Worm (Caenorhabditis elegans) whole organism, late embryonic: ENCODE results near the gene grsp-3.

Source experiments
- C08G9.2 ChIP-seq: sonication (generic microtip); optimal IDR thresholded peaks from 2 replicates; lab custom pipeline; 2016; ENCODE audit warnings: mild to moderate bottlenecking, missing genetic modification characterization, moderate library complexity, missing compliant biosample characterization
- F13H6.1 ChIP-seq: sonication (generic microtip); optimal IDR thresholded peaks from 2 replicates; lab custom pipeline; 2016; ENCODE audit warnings: missing genetic modification characterization, missing compliant biosample characterization
- K09A11.1 ChIP-seq: sonication (generic microtip); optimal IDR thresholded peaks from 2 replicates; lab custom pipeline; 2017; ENCODE audit warnings: antibody characterized with exemption, mild to moderate bottlenecking, missing genetic modification characterization, missing compliant biosample characterization; ENCODE audit not compliant: insufficient read depth
- Y22D7AL.16 ChIP-seq: sonication (generic microtip); optimal IDR thresholded peaks from 2 replicates; lab custom pipeline; 2016; ENCODE audit warnings: missing genetic modification characterization, missing compliant biosample characterization
- ahr-1 ChIP-seq: sonication (generic microtip); optimal IDR thresholded peaks from 2 replicates; lab custom pipeline; 2016; ENCODE audit warnings: missing genetic modification characterization, missing compliant biosample characterization
- ama-1 ChIP-seq: fragments of 150-350 bp; optimal IDR thresholded peaks from 2 replicates; lab custom pipeline; 2014
- ceh-18 ChIP-seq: sonication (generic microtip); optimal IDR thresholded peaks from 2 replicates; lab custom pipeline; 2016; ENCODE audit warnings: missing genetic modification characterization, missing compliant biosample characterization
- ceh-19 ChIP-seq: fragments of 200-800 bp; sonication (Bioruptor generic); optimal IDR thresholded peaks from 2 replicates; lab custom pipeline; 2018; ENCODE audit warnings: mild to moderate bottlenecking, missing genetic modification characterization, missing compliant biosample characterization
- ceh-2 ChIP-seq: sonication (generic microtip); optimal IDR thresholded peaks from 2 replicates; lab custom pipeline; 2016; ENCODE audit warnings: missing genotype, missing genetic modification characterization, missing compliant biosample characterization
- ceh-22 ChIP-seq: sonication (generic microtip); optimal IDR thresholded peaks from 2 replicates; lab custom pipeline; 2017; ENCODE audit warnings: missing biosample characterization, missing genetic modification characterization
- ceh-24 ChIP-seq: sonication (generic microtip); optimal IDR thresholded peaks from 2 replicates; lab custom pipeline; 2016; ENCODE audit warnings: mild to moderate bottlenecking, missing genetic modification characterization, missing compliant biosample characterization
- ceh-30 ChIP-seq: fragments of 150-350 bp; optimal IDR thresholded peaks from 2 replicates; lab custom pipeline; 2014; ENCODE audit warnings: missing biosample characterization, missing genetic modification characterization
- ceh-31 ChIP-seq: sonication (generic microtip); optimal IDR thresholded peaks from 2 replicates; lab custom pipeline; 2016; ENCODE audit warnings: missing genetic modification characterization, missing compliant biosample characterization
- ceh-34 ChIP-seq: sonication (generic microtip); optimal IDR thresholded peaks from 2 replicates; lab custom pipeline; 2016; ENCODE audit warnings: mild to moderate bottlenecking, missing genetic modification characterization, missing compliant biosample characterization
- ceh-45 ChIP-seq: fragments of 200-800 bp; sonication (Bioruptor generic); IDR thresholded peaks from 2 replicates; pipeline ENCODE4 v1.3.6; 2022; ENCODE audit warnings: missing genetic modification reagents, missing genetic modification characterization, missing compliant biosample characterization
- dmd-4 ChIP-seq: sonication (generic microtip); optimal IDR thresholded peaks from 2 replicates; lab custom pipeline; 2016; ENCODE audit warnings: borderline replicate concordance, missing genetic modification characterization, missing compliant biosample characterization
- dve-1 ChIP-seq: sonication (generic microtip); optimal IDR thresholded peaks from 2 replicates; lab custom pipeline; 2017; ENCODE audit warnings: antibody characterized with exemption, mild to moderate bottlenecking, missing genetic modification characterization, missing compliant biosample characterization
- elt-2 ChIP-seq: sonication (generic microtip); optimal IDR thresholded peaks from 2 replicates; lab custom pipeline; 2016; ENCODE audit warnings: missing genetic modification reagents, missing genetic modification characterization, missing compliant biosample characterization
- elt-4 ChIP-seq: sonication (generic microtip); optimal IDR thresholded peaks from 2 replicates; lab custom pipeline; 2016; ENCODE audit warnings: missing genetic modification characterization, missing compliant biosample characterization
- eyg-1 ChIP-seq: sonication (generic microtip); optimal IDR thresholded peaks from 2 replicates; lab custom pipeline; 2016; ENCODE audit warnings: missing genotype, missing genetic modification characterization, missing compliant biosample characterization
- fax-1 ChIP-seq: sonication (generic microtip); optimal IDR thresholded peaks from 2 replicates; lab custom pipeline; 2016; ENCODE audit warnings: missing genotype, missing genetic modification characterization, missing compliant biosample characterization
- fkh-10 ChIP-seq: fragments of 150-350 bp; optimal IDR thresholded peaks from 2 replicates; lab custom pipeline; 2014; ENCODE audit warnings: missing biosample characterization, missing genetic modification reagents, missing genetic modification characterization
- fkh-6 ChIP-seq: sonication (generic microtip); optimal IDR thresholded peaks from 2 replicates; lab custom pipeline; 2016; ENCODE audit warnings: missing genetic modification characterization, missing compliant biosample characterization
- gmeb-2 ChIP-seq: sonication (generic microtip); optimal IDR thresholded peaks from 2 replicates; lab custom pipeline; 2016; ENCODE audit warnings: missing genetic modification characterization, inconsistent platforms, missing compliant biosample characterization
- hlh-13 ChIP-seq: fragments of 200-800 bp; sonication (Bioruptor generic); optimal IDR thresholded peaks from 2 replicates; lab custom pipeline; 2018; ENCODE audit warnings: mild to moderate bottlenecking, missing genetic modification characterization, missing compliant biosample characterization
- hlh-15 ChIP-seq: sonication (generic microtip); optimal IDR thresholded peaks from 2 replicates; lab custom pipeline; 2016; ENCODE audit warnings: missing genetic modification characterization, missing compliant biosample characterization
- hlh-30 ChIP-seq: sonication (generic microtip); optimal IDR thresholded peaks from 2 replicates; lab custom pipeline; 2017; ENCODE audit warnings: antibody characterized with exemption, missing genetic modification characterization, missing compliant biosample characterization; ENCODE audit not compliant: insufficient read depth
- hlh-6 ChIP-seq: sonication (generic microtip); optimal IDR thresholded peaks from 2 replicates; lab custom pipeline; 2016; ENCODE audit warnings: missing genotype, missing genetic modification characterization, missing compliant biosample characterization
- madf-2 ChIP-seq: sonication (generic microtip); optimal IDR thresholded peaks from 2 replicates; lab custom pipeline; 2017; ENCODE audit warnings: missing genetic modification characterization, missing compliant biosample characterization
- mec-3 ChIP-seq: sonication (generic microtip); optimal IDR thresholded peaks from 2 replicates; lab custom pipeline; 2016; ENCODE audit warnings: borderline replicate concordance, missing genetic modification characterization, missing compliant biosample characterization
- nfya-1 ChIP-seq: sonication (generic microtip); optimal IDR thresholded peaks from 2 replicates; lab custom pipeline; 2017; ENCODE audit warnings: missing genetic modification characterization, mild to moderate bottlenecking, missing compliant biosample characterization, antibody characterized with exemption, moderate library complexity
- nhr-11 ChIP-seq: fragments of 150-350 bp; optimal IDR thresholded peaks from 2 replicates; lab custom pipeline; 2014; ENCODE audit warnings: missing biosample characterization, missing genetic modification characterization
- npax-4 ChIP-seq: sonication (generic microtip); optimal IDR thresholded peaks from 2 replicates; lab custom pipeline; 2016; ENCODE audit warnings: missing genetic modification characterization, missing compliant biosample characterization
- pat-9 ChIP-seq: fragments of 200-800 bp; sonication (Bioruptor generic); optimal IDR thresholded peaks from 2 replicates; lab custom pipeline; 2018; ENCODE audit warnings: mild to moderate bottlenecking, missing genetic modification characterization, moderate library complexity, missing compliant biosample characterization
- pros-1 ChIP-seq: fragments of 150-350 bp; optimal IDR thresholded peaks from 2 replicates; lab custom pipeline; 2014; ENCODE audit warnings: missing biosample characterization, missing genetic modification reagents, missing genetic modification characterization
- ref-2 ChIP-seq: sonication (generic microtip); optimal IDR thresholded peaks from 2 replicates; lab custom pipeline; 2016; ENCODE audit warnings: missing genetic modification characterization, missing compliant biosample characterization
- sox-2 ChIP-seq: fragments of 200-800 bp; sonication (Bioruptor generic); IDR thresholded peaks from 2 replicates; pipeline ENCODE4 v1.3.6; 2022; ENCODE audit warnings: missing genetic modification reagents, missing genetic modification characterization, missing compliant biosample characterization
- unc-55 ChIP-seq: sonication (generic microtip); optimal IDR thresholded peaks from 2 replicates; lab custom pipeline; 2017; ENCODE audit warnings: missing biosample characterization, missing genetic modification reagents, missing genetic modification characterization
- zip-5 ChIP-seq: sonication (generic microtip); optimal IDR thresholded peaks from 2 replicates; lab custom pipeline; 2016; ENCODE audit warnings: missing genetic modification characterization, missing compliant biosample characterization
- ztf-16 ChIP-seq: sonication (generic microtip); optimal IDR thresholded peaks from 2 replicates; lab custom pipeline; 2017; ENCODE audit warnings: missing genetic modification characterization, missing compliant biosample characterization

Gene grsp-3

DNA sequence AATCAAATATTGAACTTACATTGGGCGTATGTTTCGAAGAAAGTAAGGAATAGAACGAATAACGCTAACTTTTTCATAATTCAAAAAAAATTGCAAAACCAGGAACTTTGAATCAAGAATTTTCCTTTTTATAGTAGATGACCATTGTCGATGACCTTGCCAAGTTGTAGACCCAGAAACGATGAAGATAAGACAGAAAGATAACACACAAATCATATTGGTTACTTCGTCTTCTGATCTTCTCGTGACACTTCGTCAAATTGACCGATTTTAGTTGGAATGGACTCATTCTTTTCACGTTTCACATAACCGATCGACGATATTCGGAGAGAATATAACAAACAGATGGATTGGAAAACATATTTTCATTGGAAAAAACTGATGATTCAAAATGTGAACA is at the start of gene grsp-3:
Gene grsp-3 (minus strand): TSS at position 149 of the 400 bp plus-strand sequence.
- TF ChIP-seq eyg-1 (no peak), C08G9.2 (tag; lab: Kevin White, UChicago) (no peak), Y22D7AL.16 (tag; lab: Kevin White, UChicago) (no peak), unc-55 (no peak), fkh-10 (GFP tag; lab: Kevin White, UChicago) (no peak), sox-2 (GFP tag; lab: Robert Waterston, UW) (no peak), pat-9 (no peak), fkh-6 (no peak), ceh-24 (tag; lab: Kevin White, UChicago) (no peak), ceh-34 (tag; lab: Kevin White, UChicago) (no peak), ceh-2 (tag; lab: Kevin White, UChicago) (no peak), ceh-18 (no peak), hlh-30 (tag; lab: Kevin White, UChicago) (no peak), pros-1 (tag; lab: Kevin White, UChicago) (no peak), mec-3 (no peak), dmd-4 (no peak), hlh-6 (tag; lab: Kevin White, UChicago) (no peak), nhr-11 (tag; lab: Kevin White, UChicago) (no peak)

DNA sequence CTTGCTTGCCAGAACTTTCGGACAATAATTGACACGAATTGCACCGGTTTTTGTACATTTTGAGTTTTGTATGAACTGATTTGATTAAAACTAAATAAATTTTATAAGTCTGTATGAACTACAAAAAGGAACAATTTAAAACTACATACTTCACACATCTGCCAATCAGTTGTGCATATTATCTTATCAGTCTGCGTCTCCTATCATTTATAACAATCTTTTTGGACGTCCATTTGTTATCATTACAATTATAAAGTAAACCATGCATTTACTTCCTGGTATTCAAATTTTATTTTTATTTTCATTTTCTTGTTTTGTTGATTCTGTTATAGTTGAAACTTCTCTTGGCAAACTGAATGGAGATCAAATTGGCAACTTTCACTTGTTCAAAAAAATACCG is 48.6 kb upstream of the grsp-3 start, which contains the start of gene cest-10:
Gene cest-10 (plus strand): TSS at position 254 of the 400 bp plus-strand sequence.
- no peak for TF ChIP-seq zip-5
- no peak for TF ChIP-seq fkh-6
- TF ChIP-seq dmd-4: no peak
- peak; percentile 71 for TF ChIP-seq elt-2 (tag; lab: Kevin White, UChicago)
- TF ChIP-seq, all 69 proteins: peak for 1

DNA sequence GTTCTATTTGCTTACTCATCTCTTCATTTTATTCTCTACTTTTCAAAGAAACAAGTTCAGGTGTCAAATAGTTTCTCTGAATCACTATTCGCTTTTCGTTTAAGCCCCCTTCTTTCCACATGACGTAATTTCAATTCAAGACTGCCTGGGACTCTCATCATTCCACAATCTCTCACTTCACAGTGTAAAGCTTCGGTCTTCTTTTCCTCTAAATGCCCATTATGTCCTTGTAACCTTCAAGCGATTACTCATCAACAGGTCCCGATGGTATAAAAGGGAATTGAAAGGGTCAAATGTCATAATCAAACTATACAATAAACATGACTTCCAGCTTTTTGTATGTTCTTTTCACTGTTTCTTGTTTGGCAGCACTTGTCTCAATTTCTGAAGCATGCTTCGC is 47.2 kb upstream of the grsp-3 start, which contains the start of gene C42D4.3:
Gene C42D4.3 (plus strand): TSS at position 298 of the 400 bp plus-strand sequence.
- no peak for TF ChIP-seq dve-1 (tag; lab: Kevin White, UChicago)
- no peak for TF ChIP-seq elt-2 (tag; lab: Kevin White, UChicago)
- no peak for TF ChIP-seq ahr-1 (tag; lab: Kevin White, UChicago)
- TF ChIP-seq Y22D7AL.16 (tag; lab: Kevin White, UChicago): no peak
- TF ChIP-seq mec-3: no peak
- TF ChIP-seq dmd-4: no peak
- TF ChIP-seq ceh-45 (GFP tag; lab: Robert Waterston, UW): no peak
- TF ChIP-seq fax-1 (tag; lab: Kevin White, UChicago): no peak
- TF ChIP-seq hlh-30 (tag; lab: Kevin White, UChicago): no peak
- no peak for TF ChIP-seq ceh-30
- TF ChIP-seq madf-2 (tag; lab: Kevin White, UChicago): no peak
- no peak for TF ChIP-seq pros-1 (tag; lab: Kevin White, UChicago)
- no peak for TF ChIP-seq gmeb-2 (tag; lab: Kevin White, UChicago)
- no peak for TF ChIP-seq fkh-10 (GFP tag; lab: Kevin White, UChicago)
- TF ChIP-seq ztf-16 (tag; lab: Kevin White, UChicago): no peak
- TF ChIP-seq ceh-24 (tag; lab: Kevin White, UChicago): no peak
- TF ChIP-seq unc-55: no peak
- no peak for TF ChIP-seq ceh-31 (tag; lab: Kevin White, UChicago)

- TF ChIP-seq ceh-19 (GFP tag; lab: Kevin White, UChicago): no peak
- no peak for TF ChIP-seq dve-1 (tag; lab: Kevin White, UChicago)
- TF ChIP-seq npax-4 (tag; lab: Kevin White, UChicago): no peak
- TF ChIP-seq elt-4 (tag; lab: Kevin White, UChicago): no peak
- no peak for TF ChIP-seq hlh-15
- TF ChIP-seq ama-1 (lab: Kevin White, UChicago): no peak
- no peak for TF ChIP-seq K09A11.1 (tag; lab: Kevin White, UChicago)
- TF ChIP-seq eyg-1: no peak
- TF ChIP-seq ztf-16 (tag; lab: Kevin White, UChicago): no peak
- TF ChIP-seq ceh-22: no peak
- TF ChIP-seq hlh-13 (GFP tag; lab: Kevin White, UChicago): no peak
- TF ChIP-seq ceh-2 (tag; lab: Kevin White, UChicago): no peak
- no peak for TF ChIP-seq nhr-11 (tag; lab: Kevin White, UChicago)
- no peak for TF ChIP-seq ref-2 (tag; lab: Kevin White, UChicago)
- TF ChIP-seq ceh-24 (tag; lab: Kevin White, UChicago): no peak
- TF ChIP-seq nfya-1: no peak
- TF ChIP-seq ceh-31 (tag; lab: Kevin White, UChicago): no peak
- TF ChIP-seq F13H6.1: no peak
- TF ChIP-seq, all 69 proteins: peak for 0
Observed at ce11 chrIV:7176887-7177286, 45.2 kb upstream of the grsp-3 start, which contains the start of gene str-44. str-44 (plus strand) TSS chrIV:7177187.
